Worm (Caenorhabditis elegans) whole organism, late embryonic: Measurements from ENCODE around the gene F59D12.2.

Source experiments
- ama-1 ChIP-seq: fragments of 150-350 bp; optimal IDR thresholded peaks from 2 replicates; lab custom pipeline; 2014
- ref-2 ChIP-seq: sonication (generic microtip); optimal IDR thresholded peaks from 2 replicates; lab custom pipeline; 2016; ENCODE audit warnings: missing genetic modification characterization, missing compliant biosample characterization

ce11 chrX:15640603-15641002 is 34.9 kb downstream of the F59D12.2 start, which contains the start of gene K09E9.7:
- TF ChIP-seq ama-1 (no peak), ref-2 (no peak)
